Worm (Caenorhabditis elegans): ENCODE data around the gene C25A6.1.

- TF ChIP-seq dsc-1 (tag; optimal IDR thresholded peaks at IDR 0.05): no peak
- no peak for TF ChIP-seq xbp-1 (tag; optimal IDR thresholded peaks at IDR 0.05)
- TF ChIP-seq nhr-77 (tag; optimal IDR thresholded peaks at IDR 0.05): no peak
- TF ChIP-seq ztf-11 (tag; optimal IDR thresholded peaks at IDR 0.05): no peak
- no peak for TF ChIP-seq egl-27 (tag; optimal IDR thresholded peaks at IDR 0.05)
Measured at ce11 chrV:5439068-5439467, 30.7 kb downstream of the C25A6.1 start, which contains the start of gene snpc-1.3.
